Worm (Caenorhabditis elegans): ENCODE measurements around the gene trmt-10C.2.

DNA sequence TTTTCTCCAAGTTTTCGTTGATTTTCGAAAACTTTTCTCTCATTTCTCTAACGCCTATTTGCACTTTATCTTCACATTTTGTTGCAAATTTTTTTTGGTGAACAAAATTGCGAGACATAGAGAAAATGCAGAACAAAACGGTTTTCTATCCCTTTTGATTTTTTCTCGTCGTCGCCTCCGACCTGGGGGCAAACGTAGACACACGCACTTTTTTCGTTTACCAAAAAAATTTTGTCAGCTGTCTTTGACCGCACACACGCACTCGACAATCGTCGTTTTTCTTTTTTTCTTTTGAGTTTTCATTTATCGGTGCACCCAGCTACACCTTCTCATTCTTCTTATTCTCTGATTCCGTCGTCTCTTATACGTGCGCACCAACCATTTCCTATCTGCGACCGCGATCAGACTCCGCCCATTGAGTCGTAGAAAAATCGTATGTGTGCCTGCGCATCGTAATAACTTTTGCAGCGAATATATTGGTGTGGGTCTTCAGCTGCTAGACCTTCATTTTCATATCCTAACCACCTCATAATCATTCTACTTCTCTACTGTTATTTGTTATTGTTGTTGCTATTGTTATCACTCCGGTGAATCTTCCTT is 16.3 kb downstream of the trmt-10C.2 start:
- no peak for TF ChIP-seq hmg-4 (GFP tag; optimal IDR thresholded peaks at IDR 0.05)
- TF ChIP-seq flt-1 (GFP tag; IDR thresholded peaks at IDR 0.05), result no peak
- no peak for TF ChIP-seq tra-4 (tag; optimal IDR thresholded peaks at IDR 0.05)
- TF ChIP-seq sea-1 (GFP tag; conservative IDR thresholded peaks at IDR 0.05), result no peak
- no peak for TF ChIP-seq pes-1 (GFP tag; IDR thresholded peaks at IDR 0.05)
- no peak for TF ChIP-seq ceh-36 (tag; optimal IDR thresholded peaks at IDR 0.05)
- TF ChIP-seq ets-7 (tag; optimal IDR thresholded peaks at IDR 0.05), result no peak
